Fruit fly (Drosophila melanogaster) Kc167 (cell line): ENCODE measurements around the gene CG43694.

Source experiments
- Myc ChIP-seq: fragments of >200 bp; optimal IDR thresholded peaks from 2 replicates; lab custom pipeline; 2017; ENCODE audit warnings: missing external identifiers
- insv ChIP-seq: fragments of >200 bp; optimal IDR thresholded peaks from 3 replicates; lab custom pipeline; 2018; ENCODE audit warnings: missing external identifiers
- psq ChIP-seq: fragments of >200 bp; optimal IDR thresholded peaks from 2 replicates; lab custom pipeline; 2017; ENCODE audit warnings: missing external identifiers
- ttk ChIP-seq: sonication (Bioruptor generic); optimal IDR thresholded peaks from 2 replicates; lab custom pipeline; 2017; ENCODE audit warnings: missing external identifiers

DNA sequence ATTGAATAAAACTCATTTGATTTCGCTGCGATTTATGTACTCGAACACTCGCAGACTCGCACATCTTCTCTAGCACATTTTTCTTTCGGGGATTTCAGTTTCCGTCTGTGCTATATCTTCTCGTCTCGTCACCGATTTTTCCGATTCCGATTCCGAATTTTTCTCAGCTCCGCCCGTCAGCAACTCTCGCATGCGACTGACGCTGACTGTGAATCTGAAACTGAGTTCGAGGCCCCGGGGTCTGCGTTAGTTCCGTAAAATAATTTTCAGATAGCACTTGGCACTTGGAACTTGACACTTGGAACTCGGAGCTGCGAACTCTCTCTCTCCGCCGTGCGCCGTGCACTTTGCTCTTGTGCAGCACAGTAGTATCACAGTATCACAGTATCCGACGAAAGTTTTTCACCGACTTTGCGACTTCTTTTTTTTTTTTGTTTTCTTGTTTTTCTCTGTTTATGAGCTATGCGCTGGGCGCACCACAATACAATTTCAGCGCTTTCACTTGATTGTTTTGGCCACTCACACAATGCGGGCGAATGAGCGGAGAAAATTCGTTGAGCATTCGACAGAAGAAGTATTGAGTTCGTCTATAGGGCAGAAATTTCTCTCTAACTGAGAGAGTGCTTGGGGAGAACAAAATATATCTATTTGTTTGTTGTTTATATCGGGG, 41.1 kb downstream of the CG43694 start, which contains the start of gene CG4393:
- no peak for TF ChIP-seq Myc
- TF ChIP-seq psq (lab: Kevin White, UChicago) = no peak
- TF ChIP-seq insv (lab: Kevin White, UChicago) = no peak
- TF ChIP-seq ttk (lab: Kevin White, UChicago) = no peak
